Worm (Caenorhabditis elegans) whole organism, L4/young adult: ENCODE results near the gene F41G3.10.
A peak's percentile ranks its signal among the peaks of the same experiment; 100 is the strongest.
"Not testable (repeated sequence)": the region's sequence is repeated elsewhere in the genome, so short reads cannot be mapped to it uniquely, and the experiment has no call there.

Experiments used
- W03F9.2 ChIP-seq: fragments of 150-350 bp; optimal IDR thresholded peaks from 2 replicates; lab custom pipeline; 2014; ENCODE audit warnings: missing biosample characterization, missing genetic modification characterization
- dao-5 ChIP-seq: sonication (generic microtip); optimal IDR thresholded peaks from 2 replicates; lab custom pipeline; 2016; ENCODE audit warnings: missing genotype, missing genetic modification characterization, moderate library complexity, missing compliant biosample characterization
- him-1 ChIP-seq: sonication (generic microtip); optimal IDR thresholded peaks from 2 replicates; lab custom pipeline; 2016; ENCODE audit warnings: missing genotype, missing genetic modification reagents, missing genetic modification characterization, missing compliant biosample characterization

The F41G3.10 gene

DNA sequence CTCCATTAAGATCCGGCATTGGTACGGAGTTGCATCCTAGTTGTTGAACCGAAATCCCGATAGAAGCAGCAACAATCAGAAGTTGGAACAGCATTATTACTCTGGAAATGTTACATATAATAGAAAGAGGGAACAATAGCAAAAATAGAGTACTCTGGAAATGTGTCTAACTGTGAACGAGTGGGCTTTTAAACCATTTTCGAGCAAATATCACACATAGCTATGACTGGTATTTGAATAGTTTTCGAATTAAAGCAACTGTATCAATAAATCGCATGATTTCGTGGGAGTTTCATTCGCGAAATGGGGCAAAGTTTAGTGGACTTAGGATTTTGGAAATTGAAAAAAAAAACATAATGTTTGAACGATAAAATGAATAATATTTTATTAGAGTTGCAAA, at the start of gene F41G3.10:
F41G3.10 (minus strand) TSS at position 101 of the 400 bp plus-strand sequence.
- TF ChIP-seq dao-5 (tag; lab: Kevin White, UChicago), result no peak

DNA sequence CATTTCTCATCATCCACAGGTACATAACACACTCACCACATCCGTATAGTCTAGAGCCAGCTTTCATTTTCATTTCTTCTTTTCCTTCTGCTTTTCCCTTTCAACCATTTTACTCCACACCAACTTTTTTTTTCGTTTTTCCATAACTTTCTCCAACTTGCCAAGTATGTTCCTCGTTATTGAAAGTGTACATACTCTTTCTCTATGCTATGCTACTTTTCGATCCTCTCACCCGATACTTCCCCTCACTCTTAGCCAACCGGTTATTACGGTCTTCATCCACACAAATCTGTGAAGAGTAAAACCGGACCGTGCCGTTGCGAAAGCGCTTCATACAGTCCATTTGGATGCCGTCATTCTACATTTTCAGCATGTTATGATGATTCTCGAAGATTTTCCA, 42.6 kb upstream of the F41G3.10 start, which contains the start of gene T13C2.2:
T13C2.2 (plus strand) TSS at position 301 of the 400 bp plus-strand sequence.
- TF ChIP-seq him-1 (tag; lab: Kevin White, UChicago), result no peak

DNA sequence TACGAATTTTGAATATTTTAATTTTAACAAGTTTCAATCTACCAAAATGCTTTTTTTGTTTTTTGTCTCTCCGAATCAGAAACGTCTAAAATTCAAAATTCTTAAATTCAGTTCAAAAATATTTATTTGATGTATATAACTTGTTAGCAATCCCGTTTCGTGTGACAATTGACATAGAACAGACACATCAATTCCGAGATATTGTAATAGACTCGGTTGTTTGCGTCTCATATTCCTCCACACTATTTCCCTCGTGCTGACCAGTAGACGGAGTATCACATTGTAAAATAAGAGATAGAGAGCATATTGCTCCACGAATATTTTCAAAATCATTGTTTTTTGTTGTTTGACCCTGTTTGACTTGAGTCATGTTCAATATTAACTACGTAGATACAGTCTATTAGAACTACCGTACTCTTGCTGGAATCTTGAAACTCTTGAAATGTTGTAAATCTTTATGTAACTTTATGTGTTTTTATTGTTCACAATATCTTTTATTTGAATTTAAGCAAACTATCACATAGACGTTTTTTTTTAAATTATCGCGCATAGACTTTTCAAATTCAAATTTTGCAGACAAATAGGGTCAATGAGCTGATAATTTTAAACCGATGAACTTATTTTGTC, 39.5 kb upstream of the F41G3.10 start, which contains the start of gene T13C2.3:
T13C2.3 (plus strand) TSS at position 577 of the 627 bp plus-strand sequence.
- no peak for TF ChIP-seq dao-5 (tag; lab: Kevin White, UChicago)
- TF ChIP-seq him-1 (tag; lab: Kevin White, UChicago), result no peak
- no peak for TF ChIP-seq W03F9.2 (tag; lab: Kevin White, UChicago)

DNA sequence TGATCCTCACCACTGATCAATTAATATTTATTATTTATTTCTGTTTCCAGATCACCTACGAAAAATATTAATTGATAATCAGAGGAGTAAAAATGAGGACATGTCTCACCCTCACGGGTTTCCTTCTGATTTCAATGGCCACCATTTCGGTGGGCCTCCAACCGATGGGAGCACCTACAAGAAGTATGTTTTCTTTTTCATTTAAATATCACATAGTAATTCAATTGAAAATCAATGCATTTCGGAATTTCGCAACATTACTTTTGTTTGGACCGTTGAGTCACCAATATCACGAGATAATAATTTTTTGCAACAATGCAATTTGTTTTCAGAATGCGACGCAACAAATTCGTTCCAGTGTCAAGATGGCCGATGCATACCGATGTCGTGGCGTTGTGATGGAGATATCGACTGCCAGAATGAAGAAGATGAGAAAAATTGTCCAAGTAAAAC, 34.1 kb upstream of the F41G3.10 start, which contains the start of gene gldi-2:
gldi-2 (plus strand) TSS at position 51 of the 453 bp plus-strand sequence.
- no peak for TF ChIP-seq dao-5 (tag; lab: Kevin White, UChicago)
- TF ChIP-seq W03F9.2 (tag; lab: Kevin White, UChicago), result no peak
- no peak for TF ChIP-seq him-1 (tag; lab: Kevin White, UChicago)

DNA sequence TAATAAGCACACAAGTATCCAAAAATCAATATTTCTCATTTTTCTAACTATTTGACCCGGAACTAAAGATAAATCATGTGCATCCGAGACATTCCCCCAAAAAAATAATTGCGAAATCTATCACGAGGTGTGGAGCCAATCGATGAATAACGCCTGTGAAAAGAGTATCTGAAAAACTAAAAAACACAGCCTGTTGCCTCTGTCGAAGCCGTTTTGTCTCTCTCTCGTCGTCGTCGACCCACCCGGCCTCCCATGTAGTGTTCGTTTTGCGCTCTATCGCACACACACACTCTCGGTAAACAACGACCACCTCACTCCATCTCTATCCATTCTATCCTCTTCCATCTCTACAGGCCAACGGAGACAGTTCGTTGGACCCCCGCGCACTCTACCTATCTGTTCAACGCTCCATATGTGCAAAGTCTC, 33.4 kb upstream of the F41G3.10 start:
- TF ChIP-seq him-1 (tag; lab: Kevin White, UChicago), result no peak
- peak; percentile 7 for TF ChIP-seq W03F9.2 (tag; lab: Kevin White, UChicago)
- peak; percentile 52 for TF ChIP-seq dao-5 (tag; lab: Kevin White, UChicago)

DNA sequence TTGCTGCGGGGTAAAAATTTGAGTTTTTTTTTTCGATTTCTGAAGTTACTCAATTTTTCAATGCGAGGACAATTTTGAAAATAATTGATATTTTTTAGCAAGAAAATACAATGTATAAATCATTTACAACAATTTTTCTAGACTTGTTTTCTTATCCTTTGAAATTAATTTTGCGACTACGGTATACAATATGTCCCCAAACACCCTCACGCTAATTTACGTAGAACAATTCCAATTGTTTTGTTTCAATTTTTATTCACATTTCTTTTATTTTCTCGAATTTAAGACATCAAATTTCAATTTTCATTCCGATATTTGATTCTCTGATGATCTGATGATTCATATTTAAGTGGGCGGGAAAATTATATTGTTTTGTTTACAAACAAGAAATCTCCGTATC, 32.7 kb upstream of the F41G3.10 start:
- no peak for TF ChIP-seq dao-5 (tag; lab: Kevin White, UChicago)
- TF ChIP-seq W03F9.2 (tag; lab: Kevin White, UChicago), result no peak
- TF ChIP-seq him-1 (tag; lab: Kevin White, UChicago), result no peak

DNA sequence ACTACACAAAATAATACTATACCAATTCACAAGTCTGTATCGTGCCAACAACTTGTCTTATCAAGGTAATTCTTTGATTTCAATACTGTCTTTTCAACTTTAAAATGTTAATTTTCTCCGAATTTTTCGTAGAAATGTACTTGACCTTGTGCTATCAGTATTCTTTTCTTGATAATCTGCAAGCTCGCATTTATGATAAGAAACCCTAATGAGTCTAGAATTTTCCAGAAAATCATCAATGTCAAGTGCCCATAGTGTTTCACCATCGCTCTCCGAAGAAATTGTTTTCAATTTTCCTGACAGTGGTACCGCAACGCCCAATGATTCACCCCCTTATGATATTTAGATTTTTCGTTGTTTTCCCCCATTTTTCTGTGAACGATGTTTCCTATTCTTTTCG, 31.9 kb upstream of the F41G3.10 start:
- TF ChIP-seq him-1 (tag; lab: Kevin White, UChicago) (no peak), dao-5 (tag; lab: Kevin White, UChicago) (no peak), W03F9.2 (tag; lab: Kevin White, UChicago) (no peak)

DNA sequence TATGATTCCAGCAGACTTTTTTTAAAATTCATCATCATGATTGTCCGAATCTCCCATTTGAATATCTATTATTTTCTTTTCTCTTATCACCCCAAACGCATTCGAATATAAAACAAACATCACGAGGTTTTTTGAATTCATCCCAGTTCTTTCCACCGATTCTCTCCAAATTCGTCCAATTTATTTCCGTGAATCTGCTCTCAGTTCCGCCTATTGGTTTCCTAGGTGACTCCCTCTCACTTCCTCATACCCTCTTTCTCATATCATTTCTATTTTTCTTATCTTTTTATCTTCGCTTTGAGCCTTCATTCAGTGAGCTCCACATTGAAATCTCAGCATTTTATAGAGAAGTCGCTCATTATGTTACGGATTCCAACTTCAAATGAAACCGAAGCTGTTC, 29.8 kb upstream of the F41G3.10 start, which contains the start of gene T13C2.7:
T13C2.7 (plus strand) TSS at position 301 of the 400 bp plus-strand sequence.
- TF ChIP-seq W03F9.2 (tag; lab: Kevin White, UChicago) (no peak), dao-5 (tag; lab: Kevin White, UChicago) (no peak), him-1 (tag; lab: Kevin White, UChicago) (no peak)

DNA sequence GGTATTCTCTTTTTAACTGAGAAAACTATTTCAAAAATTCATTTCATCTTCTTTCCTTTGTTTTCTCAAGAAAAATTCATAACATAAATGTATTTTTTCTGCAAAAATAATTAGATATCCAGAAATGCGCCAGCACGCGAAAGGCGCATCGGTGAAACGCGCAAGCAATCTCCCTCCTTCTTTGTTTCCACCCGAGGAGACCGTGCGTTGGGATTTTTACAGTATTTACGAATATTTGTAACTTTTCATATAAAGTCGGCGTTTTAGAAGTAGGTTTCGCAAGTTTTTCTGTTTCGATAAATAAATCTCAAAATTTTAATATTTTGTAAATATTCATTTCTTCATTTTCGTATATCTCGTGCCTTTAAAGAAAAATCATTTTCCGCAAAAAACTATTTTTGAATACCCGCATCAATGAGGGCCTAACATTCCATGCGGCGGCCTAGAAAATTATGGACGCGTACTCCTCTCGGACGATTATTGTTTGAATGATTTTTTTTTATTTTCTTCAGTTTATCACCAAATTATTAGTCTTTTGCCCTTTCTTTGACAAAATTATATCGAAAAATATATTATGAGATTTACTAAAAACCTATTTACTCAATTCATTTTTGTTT, 27.2 kb upstream of the F41G3.10 start, which contains the start of gene ssup-72:
ssup-72 (plus strand) TSS at position 181 of the 617 bp plus-strand sequence.
- TF ChIP-seq W03F9.2 (tag; lab: Kevin White, UChicago) (peak; percentile 75), him-1 (tag; lab: Kevin White, UChicago) (peak; percentile 33), dao-5 (tag; lab: Kevin White, UChicago) (no peak)

DNA sequence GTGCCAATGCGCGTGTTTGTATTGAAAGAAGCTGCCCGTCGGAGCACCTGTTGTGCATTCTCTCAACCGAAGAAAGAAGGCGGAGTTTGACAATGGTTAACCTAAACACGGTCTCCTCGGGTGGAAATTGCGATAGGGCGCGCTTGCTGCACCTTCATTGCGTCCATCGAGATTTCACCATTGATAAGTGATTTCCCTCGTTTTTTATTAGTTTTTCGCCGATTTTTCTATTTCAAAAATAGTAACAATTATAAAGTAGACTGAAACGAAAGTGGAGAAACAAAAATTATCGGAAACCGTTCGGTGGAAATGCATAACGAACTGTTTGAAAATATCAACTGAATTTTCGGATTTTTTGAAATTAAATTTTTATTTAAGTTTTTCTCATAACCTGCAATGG, 25.8 kb upstream of the F41G3.10 start, which contains the start of gene agr-1:
agr-1 (minus strand) TSS at position 101 of the 400 bp plus-strand sequence.
- TF ChIP-seq W03F9.2, him-1, dao-5 (tag; lab: Kevin White, UChicago): not testable (repeated sequence)

DNA sequence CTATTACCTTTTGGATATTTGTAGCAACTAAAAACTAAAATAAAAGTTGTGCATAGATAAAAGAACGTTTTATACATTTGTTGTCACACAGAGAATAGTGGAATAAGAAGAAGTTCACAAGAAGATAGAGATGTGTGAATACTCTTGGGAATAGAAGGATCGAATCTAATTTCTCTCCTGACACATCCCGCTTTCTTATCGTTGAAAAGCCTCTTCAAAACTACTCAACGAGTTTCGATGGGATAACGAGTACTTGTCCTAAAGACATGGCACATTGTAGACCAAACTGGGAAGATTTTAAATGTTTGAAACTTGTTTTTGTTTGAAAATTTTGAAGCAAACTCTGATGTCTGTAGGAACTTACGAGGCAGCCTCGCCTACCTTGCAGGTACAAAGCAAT, 23.2 kb upstream of the F41G3.10 start:
- TF ChIP-seq dao-5 (tag; lab: Kevin White, UChicago), result no peak
- no peak for TF ChIP-seq W03F9.2 (tag; lab: Kevin White, UChicago)
- no peak for TF ChIP-seq him-1 (tag; lab: Kevin White, UChicago)

DNA sequence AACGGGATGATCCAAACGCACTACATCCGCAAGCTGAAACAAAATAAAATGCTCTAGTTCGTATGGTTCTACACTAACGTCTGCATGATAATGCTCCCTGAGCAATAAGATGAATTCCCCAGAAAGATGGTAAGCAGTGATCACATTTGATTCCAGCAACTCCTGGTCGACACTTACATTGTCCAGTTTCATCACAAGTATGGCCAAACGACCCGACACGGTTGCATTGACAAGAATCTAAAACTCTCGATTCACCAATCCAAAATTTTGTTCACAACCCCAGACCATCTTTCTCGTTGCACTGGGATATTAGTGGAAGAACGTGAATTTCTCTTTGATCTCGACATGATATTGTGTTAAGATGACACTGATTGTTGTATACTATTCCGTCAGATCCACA, 20.7 kb upstream of the F41G3.10 start:
- no peak for TF ChIP-seq dao-5 (tag; lab: Kevin White, UChicago)
- TF ChIP-seq him-1 (tag; lab: Kevin White, UChicago), result no peak
- TF ChIP-seq W03F9.2 (tag; lab: Kevin White, UChicago), result no peak

DNA sequence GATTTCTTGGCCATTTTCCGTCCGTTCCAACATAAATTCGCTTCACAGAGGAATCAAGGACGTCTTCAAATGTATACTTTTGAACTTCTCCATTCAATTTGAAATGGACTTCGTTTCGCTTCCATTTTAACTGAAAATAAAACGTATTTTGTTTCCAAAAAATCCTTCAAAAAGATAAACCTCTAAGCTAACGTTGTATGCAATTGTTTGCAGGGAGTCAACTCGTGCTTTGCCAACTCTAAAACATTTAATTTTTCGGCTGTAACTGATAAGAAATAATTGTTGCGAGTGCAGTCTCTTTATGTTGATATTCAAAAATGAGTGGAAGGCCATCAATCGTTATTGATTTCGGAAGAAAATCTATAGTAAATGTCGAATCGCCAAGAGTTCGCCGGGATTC, 18.7 kb upstream of the F41G3.10 start, which contains the start of gene F41G3.18:
F41G3.18 (plus strand) TSS at position 301 of the 400 bp plus-strand sequence.
- no peak for TF ChIP-seq W03F9.2 (tag; lab: Kevin White, UChicago)
- no peak for TF ChIP-seq him-1 (tag; lab: Kevin White, UChicago)
- no peak for TF ChIP-seq dao-5 (tag; lab: Kevin White, UChicago)
